Fruit fly (Drosophila melanogaster) whole organism, embryonic: ENCODE measurements around the gene CG14253.

Experiments
- Ada2b ChIP-seq: fragments of 200-800 bp; sonication (Bioruptor generic); IDR thresholded peaks from 2 replicates; pipeline ENCODE4 v1.3.6; 2022; ENCODE audit warnings: missing biosample characterization, missing genetic modification characterization
- CG10366 ChIP-seq: fragments of 200-800 bp; sonication (Bioruptor generic); IDR thresholded peaks from 2 replicates; pipeline ENCODE4 v1.3.6; 2022; ENCODE audit warnings: missing biosample characterization, missing genetic modification characterization
- CG10654 ChIP-seq: fragments of 200-800 bp; sonication (Bioruptor generic); optimal IDR thresholded peaks from 2 replicates; lab custom pipeline; 2016; ENCODE audit warnings: missing biosample characterization, missing genetic modification characterization
- CG10959 ChIP-seq: fragments of 200-800 bp; sonication (Bioruptor generic); IDR thresholded peaks from 2 replicates; pipeline ENCODE4 v1.3.6; 2022; ENCODE audit warnings: missing biosample characterization, missing genetic modification characterization
- CG12071 ChIP-seq: fragments of 200-800 bp; sonication (Bioruptor generic); optimal IDR thresholded peaks from 3 replicates; lab custom pipeline; 2018; ENCODE audit warnings: missing biosample characterization, mild to moderate bottlenecking, missing genetic modification characterization
- CG12659 ChIP-seq: fragments of 200-800 bp; sonication (Bioruptor generic); optimal IDR thresholded peaks from 3 replicates; lab custom pipeline; 2017; ENCODE audit warnings: mild to moderate bottlenecking, missing biosample characterization, missing genetic modification reagents, missing genetic modification characterization
- CG14667 ChIP-seq: fragments of 200-800 bp; sonication (Bioruptor generic); IDR thresholded peaks from 2 replicates; pipeline ENCODE4 v1.3.6; 2022; ENCODE audit warnings: missing biosample characterization, missing genetic modification characterization
- CG15479 ChIP-seq: fragments of 200-800 bp; sonication (Bioruptor generic); optimal IDR thresholded peaks from 3 replicates; lab custom pipeline; 2019; ENCODE audit warnings: missing biosample characterization, mild to moderate bottlenecking, missing genetic modification characterization, moderate library complexity
- CG15601 ChIP-seq: fragments of 200-800 bp; sonication (Bioruptor generic); optimal IDR thresholded peaks from 3 replicates; lab custom pipeline; 2019; ENCODE audit warnings: missing biosample characterization, mild to moderate bottlenecking, missing genetic modification characterization, moderate library complexity
- CG17802 ChIP-seq: fragments of 200-800 bp; sonication (Bioruptor generic); optimal IDR thresholded peaks from 2 replicates; lab custom pipeline; 2018; ENCODE audit warnings: missing biosample characterization, mild to moderate bottlenecking, missing genetic modification characterization, moderate library complexity
- CG2116 ChIP-seq: fragments of 200-800 bp; sonication (Bioruptor generic); optimal IDR thresholded peaks from 3 replicates; lab custom pipeline; 2018; ENCODE audit warnings: missing biosample characterization, mild to moderate bottlenecking, missing genetic modification characterization
- CG3407 ChIP-seq: fragments of 200-800 bp; sonication (Bioruptor generic); optimal IDR thresholded peaks from 2 replicates; lab custom pipeline; 2018; ENCODE audit warnings: missing biosample characterization, mild to moderate bottlenecking, missing genetic modification characterization
- CG34224 ChIP-seq: fragments of 200-800 bp; sonication (Bioruptor generic); IDR thresholded peaks from 3 replicates; pipeline ENCODE4 v1.3.6; 2022; ENCODE audit warnings: missing biosample characterization, missing genetic modification characterization; ENCODE audit not compliant: partially characterized antibody
- CG34376 ChIP-seq: fragments of 200-800 bp; sonication (Bioruptor generic); optimal IDR thresholded peaks from 2 replicates; lab custom pipeline; 2018; ENCODE audit warnings: missing biosample characterization, mild to moderate bottlenecking, missing genetic modification characterization
- CG5953 ChIP-seq: fragments of 200-800 bp; sonication (Bioruptor generic); IDR thresholded peaks from 2 replicates; pipeline ENCODE4 v1.3.6; 2022; ENCODE audit warnings: missing biosample characterization, missing genetic modification characterization
- CG6689 ChIP-seq: fragments of 200-800 bp; sonication (Bioruptor generic); IDR thresholded peaks from 2 replicates; pipeline ENCODE4 v1.3.6; 2022; ENCODE audit warnings: missing biosample characterization, missing genetic modification characterization
- CG7556 ChIP-seq: fragments of 200-800 bp; sonication (Bioruptor generic); optimal IDR thresholded peaks from 2 replicates; lab custom pipeline; 2017; ENCODE audit warnings: missing biosample characterization, mild to moderate bottlenecking, missing genetic modification characterization
- CG7839 ChIP-seq: fragments of 200-800 bp; sonication (Bioruptor generic); optimal IDR thresholded peaks from 3 replicates; lab custom pipeline; 2018; ENCODE audit warnings: missing biosample characterization, mild to moderate bottlenecking, missing genetic modification characterization, moderate library complexity
- CG8089 ChIP-seq: fragments of 200-800 bp; sonication (Bioruptor generic); optimal IDR thresholded peaks from 3 replicates; lab custom pipeline; 2016; ENCODE audit warnings: missing biosample characterization, missing genetic modification characterization
- CG9437 ChIP-seq: fragments of 200-800 bp; sonication (Bioruptor generic); optimal IDR thresholded peaks from 2 replicates; lab custom pipeline; 2018; ENCODE audit warnings: missing biosample characterization, mild to moderate bottlenecking, missing genetic modification characterization
- CG9817 ChIP-seq: fragments of 200-800 bp; sonication (Bioruptor generic); optimal IDR thresholded peaks from 2 replicates; lab custom pipeline; 2018; ENCODE audit warnings: missing biosample characterization, mild to moderate bottlenecking, missing genetic modification characterization, moderate library complexity
- Deaf1 ChIP-seq: fragments of 200-800 bp; optimal IDR thresholded peaks from 3 replicates; lab custom pipeline; 2019; ENCODE audit warnings: missing biosample characterization, mild to moderate bottlenecking, missing genetic modification characterization, moderate library complexity
- Dek ChIP-seq: fragments of 200-800 bp; sonication (Bioruptor generic); optimal IDR thresholded peaks from 3 replicates; lab custom pipeline; 2019; ENCODE audit warnings: missing biosample characterization, mild to moderate bottlenecking, missing genetic modification characterization, moderate library complexity
- Dp ChIP-seq: fragments of 200-800 bp; sonication (Bioruptor generic); optimal IDR thresholded peaks from 2 replicates; lab custom pipeline; 2018; ENCODE audit warnings: missing biosample characterization, mild to moderate bottlenecking, missing genetic modification characterization, moderate library complexity
- GATAe ChIP-seq: fragments of 200-800 bp; sonication (Bioruptor generic); conservative IDR thresholded peaks from 2 replicates; pipeline ENCODE4 v1.3.6; 2022; ENCODE audit warnings: missing biosample characterization, missing genetic modification characterization
- HHEX ChIP-seq: fragments of 200-800 bp; sonication (Bioruptor generic); optimal IDR thresholded peaks from 3 replicates; lab custom pipeline; 2017; ENCODE audit warnings: missing biosample characterization, mild to moderate bottlenecking, missing genetic modification characterization, missing genetic modification reagents
- HLH54F ChIP-seq: fragments of 200-800 bp; sonication (Bioruptor generic); optimal IDR thresholded peaks from 3 replicates; lab custom pipeline; 2016; ENCODE audit warnings: missing biosample characterization, missing genetic modification characterization
- Hmx ChIP-seq: fragments of 200-800 bp; sonication (Bioruptor generic); optimal IDR thresholded peaks from 2 replicates; lab custom pipeline; 2016; ENCODE audit warnings: missing biosample characterization, missing genetic modification characterization
- Hr51 ChIP-seq, 2 experiments: fragments of 200-800 bp; sonication (Bioruptor generic); optimal IDR thresholded peaks; 2 replicates in 1 of 2; 3 replicates in 1 of 2; lab custom pipeline; 2016 to 2018; ENCODE audit warnings: missing biosample characterization in 2 of 2, missing genetic modification characterization in 2 of 2, mild to moderate bottlenecking in 1 of 2, moderate library complexity in 1 of 2
- Max ChIP-seq: fragments of 200-800 bp; sonication (Bioruptor generic); optimal IDR thresholded peaks from 2 replicates; lab custom pipeline; 2016; ENCODE audit warnings: missing biosample characterization, mild to moderate bottlenecking, missing genetic modification characterization
- Opbp ChIP-seq: fragments of 200-800 bp; sonication (Bioruptor generic); IDR thresholded peaks from 3 replicates; pipeline ENCODE4 v1.3.6; 2022; ENCODE audit warnings: missing biosample characterization, missing genetic modification characterization; ENCODE audit not compliant: partially characterized antibody
- Optix ChIP-seq: fragments of 200-800 bp; sonication (Bioruptor generic); IDR thresholded peaks from 3 replicates; pipeline ENCODE4 v1.3.6; 2022; ENCODE audit warnings: missing biosample characterization, missing genetic modification characterization
- Sry-δ ChIP-seq: fragments of 200-800 bp; sonication (Bioruptor generic); optimal IDR thresholded peaks from 2 replicates; lab custom pipeline; 2016; ENCODE audit warnings: missing biosample characterization, missing genetic modification characterization
- bcd ChIP-seq: fragments of 200-800 bp; sonication (Bioruptor generic); optimal IDR thresholded peaks from 2 replicates; lab custom pipeline; 2017; ENCODE audit warnings: missing biosample characterization, mild to moderate bottlenecking, missing genetic modification characterization
- caup ChIP-seq: fragments of 200-800 bp; sonication (Bioruptor generic); optimal IDR thresholded peaks from 3 replicates; lab custom pipeline; 2017; ENCODE audit warnings: missing biosample characterization, mild to moderate bottlenecking, missing genetic modification characterization, moderate library complexity; ENCODE audit not compliant: severe bottlenecking
- chinmo ChIP-seq: fragments of 200-800 bp; sonication (Bioruptor generic); IDR thresholded peaks from 4 replicates; pipeline ENCODE4 v1.3.6; 2022; ENCODE audit warnings: missing biosample characterization, missing genetic modification characterization; ENCODE audit not compliant: partially characterized antibody
- corto ChIP-seq: fragments of 200-800 bp; sonication (Bioruptor generic); optimal IDR thresholded peaks from 2 replicates; lab custom pipeline; 2016; ENCODE audit warnings: missing biosample characterization, mild to moderate bottlenecking, missing genetic modification characterization, moderate library complexity
- dm ChIP-seq: fragments of 200-800 bp; sonication (Bioruptor generic); optimal IDR thresholded peaks from 3 replicates; lab custom pipeline; 2016; ENCODE audit warnings: missing biosample characterization, missing genetic modification characterization
- dmrt99B ChIP-seq: fragments of 200-800 bp; sonication (Bioruptor generic); optimal IDR thresholded peaks from 2 replicates; lab custom pipeline; 2018; ENCODE audit warnings: missing biosample characterization, mild to moderate bottlenecking, missing genetic modification characterization, moderate library complexity
- esg ChIP-seq: fragments of 200-800 bp; sonication (Bioruptor generic); conservative IDR thresholded peaks from 2 replicates; pipeline ENCODE4 v1.3.6; 2022; ENCODE audit warnings: missing biosample characterization, missing genetic modification characterization
- gem ChIP-seq: fragments of 200-800 bp; sonication (Bioruptor generic); optimal IDR thresholded peaks from 2 replicates; lab custom pipeline; 2019; ENCODE audit warnings: missing biosample characterization, mild to moderate bottlenecking, missing genetic modification characterization, moderate library complexity
- ind ChIP-seq: fragments of 200-800 bp; sonication (Bioruptor generic); optimal IDR thresholded peaks from 3 replicates; lab custom pipeline; 2016; ENCODE audit warnings: missing biosample characterization, missing genetic modification characterization
- jigr1 ChIP-seq: fragments of 200-800 bp; sonication (Bioruptor generic); IDR thresholded peaks from 3 replicates; pipeline ENCODE4 v1.3.6; 2022; ENCODE audit warnings: missing biosample characterization, missing genetic modification characterization
- kah ChIP-seq: fragments of 200-800 bp; sonication (Bioruptor generic); optimal IDR thresholded peaks from 2 replicates; lab custom pipeline; 2018; ENCODE audit warnings: missing biosample characterization, mild to moderate bottlenecking, missing genetic modification characterization
- luna ChIP-seq: fragments of 200-800 bp; sonication (Bioruptor generic); optimal IDR thresholded peaks from 2 replicates; lab custom pipeline; 2016; ENCODE audit warnings: missing biosample characterization, missing genetic modification characterization
- nom ChIP-seq: fragments of 200-800 bp; sonication (Bioruptor generic); optimal IDR thresholded peaks from 2 replicates; lab custom pipeline; 2017; ENCODE audit warnings: missing biosample characterization, missing genetic modification characterization, mild to moderate bottlenecking, moderate library complexity, missing genetic modification reagents
- pita ChIP-seq: fragments of 200-800 bp; sonication (Bioruptor generic); optimal IDR thresholded peaks from 2 replicates; lab custom pipeline; 2017; ENCODE audit warnings: missing biosample characterization, mild to moderate bottlenecking, missing genetic modification characterization
- wor ChIP-seq: fragments of 200-800 bp; sonication (Bioruptor generic); IDR thresholded peaks from 2 replicates; pipeline ENCODE4 v1.3.6; 2022; ENCODE audit warnings: missing biosample characterization, missing genetic modification characterization

The CG14253 gene

dm6 chr3R:26988412-26988981, 10.2 kb downstream of the CG14253 start, which contains the start of gene CG31075 (continued):
- TF ChIP-seq dmrt99B (tag; lab: Kevin White, UChicago) (peak; percentile 53), Hmx (GFP tag; lab: Kevin White, UChicago) (no peak), CG2116 (no peak), CG15479 (no peak), luna (GFP tag; lab: Kevin White, UChicago) (no peak), CG15601 (no peak), Opbp (no peak), CG12659 (peak; percentile 17), HLH54F (GFP tag; lab: Kevin White, UChicago) (peak; percentile 7), CG7556 (GFP tag; lab: Kevin White, UChicago) (peak; percentile 57), CG8089 (GFP tag; lab: Kevin White, UChicago) (no peak), CG10654 (peak; percentile 8), nom (GFP tag; lab: Kevin White, UChicago) (peak; percentile 87), caup (GFP tag; lab: Kevin White, UChicago) (peak; percentile 30), CG10959 (GFP tag; lab: Robert Waterston, UW) (no peak), CG34224 (GFP tag; lab: Robert Waterston, UW) (no peak), CG34376 (GFP tag; lab: Kevin White, UChicago) (no peak), CG9437 (GFP tag; lab: Kevin White, UChicago) (no peak), chinmo (GFP tag; lab: Robert Waterston, UW) (0 out of 4 replicates have a peak, but pooled peaks have one; percentile 35), CG5953 (GFP tag; lab: Robert Waterston, UW) (peak; percentile 65; the same call in 1 of the 2 replicates), wor (0 out of 2 replicates have a peak, but pooled peaks have one; percentile 29), Sry-δ (GFP tag; lab: Kevin White, UChicago) (no peak), Optix (no peak), dm (GFP tag; lab: Kevin White, UChicago) (no peak), HHEX (GFP tag; lab: Kevin White, UChicago) (peak; percentile 53), CG3407 (GFP tag; lab: Kevin White, UChicago) (no peak), Dp (GFP tag; lab: Kevin White, UChicago) (no peak), CG9817 (tag; lab: Kevin White, UChicago) (peak; percentile 48), esg (GFP tag; lab: Robert Waterston, UW) (peak; percentile 29; the same call in 1 of the 2 replicates), pita (GFP tag; lab: Kevin White, UChicago) (peak; percentile 33), CG17802 (no peak)
- TF ChIP-seq, all 482 proteins: peak for 173

dm6 chr3R:26989802-26990509, 11.6 kb downstream of the CG14253 start, which contains the start of gene CG31076:
TSS of gene CG31076 (minus strand) at chr3R:26989852.
- TF ChIP-seq Max (GFP tag; lab: Kevin White, UChicago) (peak; percentile 30), Dek (tag; lab: Kevin White, UChicago) (peak; percentile 7), CG12071 (GFP tag; lab: Kevin White, UChicago) (no peak), CG14667 (GFP tag; lab: Robert Waterston, UW) (peak; percentile 19; the same call in 1 of the 2 replicates), corto (GFP tag; lab: Kevin White, UChicago) (peak; percentile 39), gem (tag; lab: Kevin White, UChicago) (peak; percentile 55), ind (peak; percentile 20), kah (GFP tag; lab: Kevin White, UChicago) (no peak), CG10366 (no peak), CG6689 (peak; percentile 31; the same call in 1 of the 2 replicates), jigr1 (GFP tag; lab: Robert Waterston, UW) (no peak), Deaf1 (peak; percentile 34), Ada2b (GFP tag; lab: Robert Waterston, UW) (no peak), GATAe (peak; percentile 71), Hr51 (GFP tag; optimal IDR thresholded peaks at IDR 0.05; lab: Kevin White, UChicago) (peak in 1 of 2 experiments; percentile 63), bcd (GFP tag; lab: Kevin White, UChicago) (peak; percentile 18), CG7839 (tag; lab: Kevin White, UChicago) (peak; percentile 51), CG34224 (GFP tag; lab: Robert Waterston, UW) (no peak)
